Fruit fly (Drosophila melanogaster) whole organism, prepupa: Measurements from ENCODE around the gene Bicra.

Experiments
- CG10669 ChIP-seq: fragments of 200-800 bp; sonication (Bioruptor generic); optimal IDR thresholded peaks from 3 replicates; lab custom pipeline; 2018; ENCODE audit warnings: missing biosample characterization, mild to moderate bottlenecking, missing genetic modification characterization, moderate library complexity
- CG15336 ChIP-seq: fragments of 200-800 bp; sonication (Bioruptor generic); IDR thresholded peaks from 2 replicates; pipeline ENCODE4 v1.3.6; 2022; ENCODE audit warnings: missing biosample characterization, missing genetic modification characterization
- CG31627 ChIP-seq: fragments of 200-800 bp; sonication (Bioruptor generic); optimal IDR thresholded peaks from 3 replicates; lab custom pipeline; 2016; ENCODE audit warnings: missing biosample characterization, missing genetic modification characterization
- Ets21C ChIP-seq: fragments of 200-800 bp; sonication (Bioruptor generic); optimal IDR thresholded peaks from 3 replicates; lab custom pipeline; 2016; ENCODE audit warnings: missing biosample characterization, missing genetic modification characterization
- achi ChIP-seq: fragments of 200-800 bp; sonication (Bioruptor generic); optimal IDR thresholded peaks from 3 replicates; lab custom pipeline; 2016; ENCODE audit warnings: missing biosample characterization, missing genetic modification characterization
- eg ChIP-seq: fragments of 200-800 bp; sonication (Bioruptor generic); IDR thresholded peaks from 3 replicates; pipeline ENCODE4 v1.3.6; 2022; ENCODE audit warnings: missing biosample characterization, missing genetic modification characterization
- fkh ChIP-seq: fragments of 200-800 bp; sonication (Bioruptor generic); optimal IDR thresholded peaks from 3 replicates; lab custom pipeline; 2017; ENCODE audit warnings: missing biosample characterization, mild to moderate bottlenecking, missing genetic modification characterization, moderate library complexity
- spab ChIP-seq: fragments of 200-800 bp; sonication (Bioruptor generic); optimal IDR thresholded peaks from 2 replicates; lab custom pipeline; 2017; ENCODE audit warnings: missing biosample characterization, mild to moderate bottlenecking, missing genetic modification characterization, missing genetic modification reagents
- svp ChIP-seq: fragments of 200-800 bp; sonication (Bioruptor generic); peaks from one replicate; lab custom pipeline; 2016; ENCODE audit warnings: missing biosample characterization, missing genetic modification characterization
- topi ChIP-seq: fragments of 200-800 bp; sonication (Bioruptor generic); optimal IDR thresholded peaks from 3 replicates; lab custom pipeline; 2016; ENCODE audit warnings: missing biosample characterization, missing genetic modification characterization
- vri ChIP-seq: fragments of 200-800 bp; sonication (Bioruptor generic); optimal IDR thresholded peaks from 3 replicates; lab custom pipeline; 2016; ENCODE audit warnings: missing biosample characterization, mild to moderate bottlenecking, missing genetic modification characterization

Bicra gene

DNA sequence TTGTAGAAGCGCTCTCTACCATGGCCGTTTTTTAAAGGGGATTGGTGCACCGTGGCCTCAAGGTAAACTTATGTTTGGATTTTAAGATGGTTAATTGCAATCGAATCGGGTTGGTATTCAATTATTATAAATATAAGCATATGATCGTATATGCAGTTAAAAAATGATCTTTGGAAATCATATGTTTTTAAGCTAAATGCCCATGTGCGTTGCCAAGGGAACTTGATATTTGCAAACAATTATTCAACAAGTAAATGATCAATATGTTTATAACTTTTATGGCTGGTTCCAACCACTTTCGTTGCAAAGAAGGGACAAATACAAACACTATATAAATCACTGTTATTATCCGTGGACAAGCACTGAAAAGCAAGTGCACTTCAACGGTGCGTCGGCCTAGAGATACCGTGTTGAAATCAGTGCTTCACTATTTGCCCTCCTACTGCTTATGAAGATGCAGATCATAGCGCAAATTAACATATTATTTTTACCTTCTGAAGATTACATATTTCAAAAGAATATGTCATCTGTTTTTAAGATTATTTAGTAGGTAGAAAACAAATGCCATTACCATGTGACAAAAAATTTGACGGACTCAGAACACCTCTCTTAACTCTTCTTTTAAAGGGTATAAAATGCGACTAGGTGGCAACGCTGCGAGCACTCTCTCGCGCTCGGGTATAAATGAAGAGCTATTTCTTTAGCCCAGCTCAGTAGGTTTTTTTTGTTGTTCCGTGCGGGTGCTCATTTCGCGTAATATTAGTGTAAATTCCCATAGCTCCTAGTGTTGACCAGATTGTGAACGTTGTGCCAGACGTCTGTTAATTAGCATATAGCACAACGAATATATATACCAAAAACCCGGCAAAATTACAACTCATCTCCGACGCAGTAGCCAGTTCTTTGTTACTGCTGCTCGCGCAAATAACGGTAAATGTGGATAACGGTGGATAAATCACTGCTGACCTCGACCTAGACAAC lies 94.9 kb downstream of the Bicra start, which contains the start of gene rdog (continued):
- TF ChIP-seq svp (GFP tag; lab: Kevin White, UChicago) (peak; percentile 75), CG10669 (GFP tag; lab: Kevin White, UChicago) (peak; percentile 78), Ets21C (peak; percentile 78), CG15336 (GFP tag; lab: Robert Waterston, UW) (peak; percentile 73), eg (GFP tag; lab: Robert Waterston, UW) (peak; percentile 55), achi (GFP tag; lab: Kevin White, UChicago) (peak; percentile 82), topi (GFP tag; lab: Kevin White, UChicago) (peak; percentile 77), spab (GFP tag; lab: Kevin White, UChicago) (peak; percentile 73), fkh (peak; percentile 40), vri (peak; percentile 74), CG31627 (peak; percentile 88)
- TF ChIP-seq, all 60 proteins: peak for 53
